Fruit fly (Drosophila melanogaster) whole organism, wandering third instar larva: ENCODE results near the gene CG14543.
A peak's percentile ranks its signal among the peaks of the same experiment; 100 is the strongest.

ENCODE experiments used
- Abd-B ChIP-seq: fragments of >200 bp; optimal IDR thresholded peaks from 2 replicates; lab custom pipeline; 2017; ENCODE audit warnings: missing biosample characterization, missing genetic modification characterization
- CG32264 ChIP-seq: fragments of 200-800 bp; sonication (Bioruptor generic); optimal IDR thresholded peaks from 2 replicates; lab custom pipeline; 2016; ENCODE audit warnings: missing biosample characterization, missing genetic modification characterization
- CG9705 ChIP-seq: fragments of 200-800 bp; sonication (Bioruptor generic); optimal IDR thresholded peaks from 2 replicates; lab custom pipeline; 2018; ENCODE audit warnings: missing biosample characterization, mild to moderate bottlenecking, missing genetic modification characterization
- CrebA ChIP-seq: fragments of 200-800 bp; sonication (Bioruptor generic); optimal IDR thresholded peaks from 2 replicates; lab custom pipeline; 2016; ENCODE audit warnings: missing biosample characterization, mild to moderate bottlenecking, missing genetic modification characterization, borderline replicate concordance
- Dfd ChIP-seq: fragments of >200 bp; optimal IDR thresholded peaks from 2 replicates; lab custom pipeline; 2017; ENCODE audit warnings: missing biosample characterization, missing genetic modification characterization
- Dif ChIP-seq: fragments of 200-275, 200-300 bp; sonication (Bioruptor generic); optimal IDR thresholded peaks from 2 replicates; lab custom pipeline; 2018; ENCODE audit warnings: missing biosample characterization, missing genetic modification characterization; ENCODE audit not compliant: partially characterized antibody
- GATAd ChIP-seq: sonication (Bioruptor generic); optimal IDR thresholded peaks from 2 replicates; lab custom pipeline; 2016; ENCODE audit warnings: missing biosample characterization, missing genetic modification characterization
- HLH106 ChIP-seq: fragments of 200-800 bp; optimal IDR thresholded peaks from 3 replicates; lab custom pipeline; 2019; ENCODE audit warnings: missing biosample characterization, mild to moderate bottlenecking, missing genetic modification characterization, moderate library complexity
- Hnf4 ChIP-seq: fragments of 200-800 bp; sonication (Bioruptor generic); optimal IDR thresholded peaks from 2 replicates; lab custom pipeline; 2016; ENCODE audit warnings: missing biosample characterization, mild to moderate bottlenecking, missing genetic modification characterization
- Hr78 ChIP-seq: fragments of >200 bp; optimal IDR thresholded peaks from 2 replicates; lab custom pipeline; 2017; ENCODE audit warnings: missing biosample characterization, missing genetic modification characterization
- Hr83 ChIP-seq: fragments of 200-300 bp; sonication (Bioruptor generic); optimal IDR thresholded peaks from 2 replicates; lab custom pipeline; 2016; ENCODE audit warnings: missing biosample characterization, mild to moderate bottlenecking, missing genetic modification characterization, moderate library complexity; ENCODE audit not compliant: poor library complexity, severe bottlenecking
- Jra ChIP-seq: sonication (Bioruptor generic); optimal IDR thresholded peaks from 2 replicates; lab custom pipeline; 2016; ENCODE audit warnings: missing biosample characterization, missing genetic modification characterization
- Mio ChIP-seq: sonication (Bioruptor generic); optimal IDR thresholded peaks from 2 replicates; lab custom pipeline; 2016; ENCODE audit warnings: missing biosample characterization, missing genetic modification characterization
- Myc ChIP-seq: fragments of >200 bp; optimal IDR thresholded peaks from 2 replicates; lab custom pipeline; 2017
- N ChIP-seq: fragments of >200 bp; optimal IDR thresholded peaks from 2 replicates; lab custom pipeline; 2018; ENCODE audit warnings: missing biosample characterization, missing external identifiers, missing genetic modification characterization
- OdsH ChIP-seq: fragments of 200-800 bp; sonication (Bioruptor generic); optimal IDR thresholded peaks from 2 replicates; lab custom pipeline; 2016; ENCODE audit warnings: missing biosample characterization, mild to moderate bottlenecking, missing genetic modification characterization
- Rel ChIP-seq, 2 experiments: fragments of 200-800 bp; sonication (Bioruptor generic) in 1 of 2; optimal IDR thresholded peaks; 2 replicates in 1 of 2; 3 replicates in 1 of 2; lab custom pipeline; 2016 to 2019; ENCODE audit warnings: mild to moderate bottlenecking in 2 of 2, missing biosample characterization in 2 of 2, missing genetic modification characterization in 2 of 2, moderate library complexity in 1 of 2
- Sp1 ChIP-seq: fragments of 200-800 bp; sonication (Bioruptor generic); optimal IDR thresholded peaks from 3 replicates; lab custom pipeline; 2019; ENCODE audit warnings: missing biosample characterization, mild to moderate bottlenecking, missing genetic modification characterization, moderate library complexity
- Vsx2 ChIP-seq: fragments of 200-300, 225-300 bp; sonication (Bioruptor generic); optimal IDR thresholded peaks from 2 replicates; lab custom pipeline; 2018; ENCODE audit warnings: missing biosample characterization, missing genetic modification characterization; ENCODE audit not compliant: partially characterized antibody
- br ChIP-seq: fragments of 200-800 bp; sonication (Bioruptor generic); optimal IDR thresholded peaks from 2 replicates; lab custom pipeline; 2016; ENCODE audit warnings: missing biosample characterization, missing genetic modification characterization
- brk ChIP-seq: fragments of 200-800 bp; sonication (Bioruptor generic); optimal IDR thresholded peaks from 2 replicates; lab custom pipeline; 2016; ENCODE audit warnings: missing biosample characterization, mild to moderate bottlenecking, missing genetic modification characterization
- dl ChIP-seq, 2 experiments: fragments of 175-275, 200-275 bp in 1 of 2; fragments of 200-275 bp in 1 of 2; sonication (Bioruptor generic); optimal IDR thresholded peaks; lab custom pipeline; 2018; ENCODE audit warnings: mild to moderate bottlenecking in 2 of 2, missing biosample characterization in 2 of 2, missing genetic modification characterization in 2 of 2, moderate library complexity in 2 of 2; ENCODE audit not compliant: partially characterized antibody in 2 of 2, insufficient read depth in 1 of 2
- dmrt93B ChIP-seq: fragments of 200-800 bp; sonication (Bioruptor generic); optimal IDR thresholded peaks from 2 replicates; lab custom pipeline; 2018; ENCODE audit warnings: missing biosample characterization, mild to moderate bottlenecking, missing genetic modification characterization
- dsf ChIP-seq: sonication (Bioruptor generic); optimal IDR thresholded peaks from 2 replicates; lab custom pipeline; 2016; ENCODE audit warnings: missing biosample characterization, missing genetic modification characterization, borderline replicate concordance
- ey ChIP-seq: fragments of 200-800 bp; sonication (Bioruptor generic); optimal IDR thresholded peaks from 2 replicates; lab custom pipeline; 2016; ENCODE audit warnings: missing biosample characterization, missing genetic modification characterization
- foxo ChIP-seq, 2 experiments: fragments of 200-800 bp; sonication (Bioruptor generic); optimal IDR thresholded peaks; 2 replicates in 1 of 2; 3 replicates in 1 of 2; lab custom pipeline; 2016 to 2017; ENCODE audit warnings: missing biosample characterization in 2 of 2, missing genetic modification characterization in 2 of 2
- fru ChIP-seq: fragments of 200-800 bp; sonication (Bioruptor generic); optimal IDR thresholded peaks from 3 replicates; lab custom pipeline; 2016; ENCODE audit warnings: missing biosample characterization, mild to moderate bottlenecking, missing genetic modification characterization
- h ChIP-seq: fragments of 200-800 bp; sonication (Bioruptor generic); optimal IDR thresholded peaks from 3 replicates; lab custom pipeline; 2016; ENCODE audit warnings: missing biosample characterization, mild to moderate bottlenecking, missing genetic modification characterization
- jim ChIP-seq: fragments of 175-275, 200-325 bp; sonication (Bioruptor generic); optimal IDR thresholded peaks from 2 replicates; lab custom pipeline; 2016; ENCODE audit warnings: missing biosample characterization, mild to moderate bottlenecking, missing genetic modification characterization
- lola ChIP-seq: fragments of >200 bp; optimal IDR thresholded peaks from 2 replicates; lab custom pipeline; 2017; ENCODE audit warnings: missing biosample characterization, missing genetic modification characterization
- pan ChIP-seq: fragments of >200 bp; optimal IDR thresholded peaks from 2 replicates; lab custom pipeline; 2017
- psq ChIP-seq: fragments of 200-800 bp; sonication (Bioruptor generic); optimal IDR thresholded peaks from 3 replicates; lab custom pipeline; 2017; ENCODE audit warnings: missing biosample characterization, mild to moderate bottlenecking, missing genetic modification characterization, moderate library complexity
- rgr ChIP-seq: fragments of 200-800 bp; sonication (Bioruptor generic); optimal IDR thresholded peaks from 3 replicates; lab custom pipeline; 2016; ENCODE audit warnings: missing biosample characterization, mild to moderate bottlenecking, missing genetic modification characterization
- sage ChIP-seq: fragments of 200-800 bp; sonication (Bioruptor generic); optimal IDR thresholded peaks from 2 replicates; lab custom pipeline; 2016; ENCODE audit warnings: missing biosample characterization, mild to moderate bottlenecking, missing genetic modification characterization
- sv ChIP-seq: fragments of 200-800 bp; sonication (Bioruptor generic); optimal IDR thresholded peaks from 3 replicates; lab custom pipeline; 2016; ENCODE audit warnings: missing biosample characterization, missing genetic modification characterization
- tai ChIP-seq: sonication (Bioruptor generic); optimal IDR thresholded peaks from 2 replicates; lab custom pipeline; 2016; ENCODE audit warnings: missing biosample characterization, missing genetic modification characterization
- usp ChIP-seq: fragments of >200 bp; optimal IDR thresholded peaks from 2 replicates; lab custom pipeline; 2017; ENCODE audit warnings: missing biosample characterization, missing genetic modification characterization
- woc ChIP-seq: sonication (Bioruptor generic); optimal IDR thresholded peaks from 2 replicates; lab custom pipeline; 2016; ENCODE audit warnings: missing biosample characterization, mild to moderate bottlenecking, missing genetic modification characterization

The CG14543 gene

DNA sequence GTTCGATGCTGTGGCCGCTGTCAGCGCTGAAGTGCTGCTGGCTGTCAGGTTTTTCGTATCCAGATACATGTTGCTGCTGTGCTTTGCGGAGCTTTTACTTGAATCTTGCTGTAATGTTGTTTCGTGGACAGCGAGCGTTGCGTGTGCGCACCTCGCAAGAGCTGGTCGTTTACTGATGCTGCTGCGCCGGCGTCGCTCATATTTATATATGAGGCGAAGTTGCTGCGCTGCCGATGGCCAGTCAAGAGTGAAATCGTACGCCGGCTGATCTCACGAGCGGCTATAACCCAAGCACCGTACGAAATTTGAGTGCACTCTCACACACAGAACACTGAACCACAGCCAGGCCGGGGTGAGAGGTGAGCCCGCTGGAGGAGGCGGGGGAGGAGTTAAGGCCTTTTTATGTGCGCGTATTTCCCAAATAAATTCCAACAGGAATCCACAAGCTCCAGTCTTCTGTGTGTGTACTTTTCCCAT is 39.1 kb upstream of the CG14543 start:
- TF ChIP-seq Hr83 (GFP tag; lab: Kevin White, UChicago) (peak; percentile 42), Abd-B (no peak), lola (GFP tag; lab: Kevin White, UChicago) (no peak), woc (GFP tag; lab: Kevin White, UChicago) (no peak), Rel (GFP tag; optimal IDR thresholded peaks at IDR 0.05; lab: Kevin White, UChicago) (no peak), Rel (tag; optimal IDR thresholded peaks at IDR 0.05; lab: Kevin White, UChicago) (peak; percentile 51)

DNA sequence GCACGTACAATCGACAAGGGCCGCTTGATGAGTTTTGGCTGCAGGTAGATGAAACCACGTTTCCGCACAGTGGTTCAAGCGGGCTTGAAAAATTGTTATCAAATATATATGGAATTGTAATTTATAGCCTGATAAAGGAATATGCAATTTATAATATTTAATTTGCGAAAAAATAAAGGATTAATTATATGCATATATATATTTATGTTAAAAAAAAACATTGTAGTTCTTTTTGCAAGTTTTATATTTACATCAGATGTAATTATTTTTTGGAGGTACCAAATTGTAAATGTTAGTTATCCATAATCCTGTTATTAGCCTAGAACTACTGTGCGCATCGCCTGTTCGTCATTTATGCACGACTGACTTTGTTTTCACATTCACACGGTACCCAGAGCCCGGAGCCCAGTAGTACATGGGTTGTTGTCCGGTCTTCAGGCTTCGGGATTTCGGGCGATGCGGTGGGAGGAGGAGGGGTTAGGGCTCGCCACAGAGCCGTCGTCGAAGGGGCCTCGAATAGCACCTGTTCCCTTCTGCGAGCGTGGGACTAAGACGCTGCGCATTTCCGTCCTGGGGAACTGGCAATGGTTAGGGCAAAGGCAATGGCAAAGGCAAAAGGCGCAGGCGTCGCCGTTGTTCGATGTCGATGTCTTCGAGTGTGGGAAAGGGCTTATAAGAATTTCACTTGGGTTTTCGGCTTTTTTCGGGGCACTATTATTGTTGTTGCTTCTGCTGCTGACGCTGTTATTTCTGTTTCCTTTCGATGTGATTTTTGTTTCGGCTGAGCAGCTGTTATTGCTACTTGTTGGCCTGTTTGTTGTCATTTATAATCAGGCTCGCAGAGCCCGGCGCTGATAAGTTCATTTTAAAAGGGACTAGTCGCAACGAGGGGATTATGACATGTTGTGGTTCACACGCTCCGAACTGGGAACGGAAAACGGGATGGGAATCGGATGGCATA is 38.4 kb upstream of the CG14543 start:
- TF ChIP-seq lola (GFP tag; lab: Kevin White, UChicago): no peak
- TF ChIP-seq woc (GFP tag; lab: Kevin White, UChicago): peak; percentile 91
- no peak for TF ChIP-seq pan (lab: Kevin White, UChicago)
- peak; percentile 74 for TF ChIP-seq br (GFP tag; lab: Kevin White, UChicago)
- TF ChIP-seq Abd-B: no peak
- TF ChIP-seq OdsH (GFP tag; lab: Kevin White, UChicago): peak; percentile 93
- TF ChIP-seq dmrt93B (GFP tag; lab: Kevin White, UChicago): peak; percentile 92
- TF ChIP-seq Vsx2: peak; percentile 17
- peak; percentile 52 for TF ChIP-seq dsf
- TF ChIP-seq rgr (GFP tag; lab: Kevin White, UChicago): peak; percentile 87
- peak; percentile 77 for TF ChIP-seq Hnf4 (GFP tag; lab: Kevin White, UChicago)
- peak; percentile 96 for TF ChIP-seq Hr83 (GFP tag; lab: Kevin White, UChicago)
- TF ChIP-seq jim: peak; percentile 49
- TF ChIP-seq Dif (GFP tag; lab: Kevin White, UChicago): peak; percentile 2
- peak; percentile 58 for TF ChIP-seq Jra (GFP tag; lab: Kevin White, UChicago)
- TF ChIP-seq foxo (GFP tag; optimal IDR thresholded peaks at IDR 0.05; lab: Kevin White, UChicago): peak in 1 of 2 experiments; percentile 93
- peak; percentile 84 for TF ChIP-seq h (GFP tag; lab: Kevin White, UChicago)
- no peak for TF ChIP-seq CrebA
- peak; percentile 75 for TF ChIP-seq Rel (GFP tag; optimal IDR thresholded peaks at IDR 0.05; lab: Kevin White, UChicago)
- peak; percentile 53 for TF ChIP-seq Rel (tag; optimal IDR thresholded peaks at IDR 0.05; lab: Kevin White, UChicago)
- no peak for TF ChIP-seq Hr78 (GFP tag; lab: Kevin White, UChicago)
- TF ChIP-seq Mio: no peak
- peak; percentile 90 for TF ChIP-seq CG9705 (GFP tag; lab: Kevin White, UChicago)
- TF ChIP-seq dl (GFP tag; optimal IDR thresholded peaks at IDR 0.05; lab: Kevin White, UChicago; ENCODE audit: insufficient read depth in 1 of 2, partially characterized antibody in 2 of 2): no peak
- TF ChIP-seq GATAd (GFP tag; lab: Kevin White, UChicago): no peak
- no peak for TF ChIP-seq usp (GFP tag; lab: Kevin White, UChicago)
- TF ChIP-seq sage (GFP tag; lab: Kevin White, UChicago): peak; percentile 36
- peak; percentile 79 for TF ChIP-seq brk
- peak; percentile 63 for TF ChIP-seq ey (GFP tag; lab: Kevin White, UChicago)
- TF ChIP-seq Myc: no peak
- peak; percentile 83 for TF ChIP-seq Dfd (GFP tag; lab: Kevin White, UChicago)
- TF ChIP-seq HLH106 (tag; lab: Kevin White, UChicago): peak; percentile 94
- peak; percentile 76 for TF ChIP-seq tai (GFP tag; lab: Kevin White, UChicago)
- peak; percentile 98 for TF ChIP-seq Sp1 (GFP tag; lab: Kevin White, UChicago)
- no peak for TF ChIP-seq CG32264 (GFP tag; lab: Kevin White, UChicago)
- TF ChIP-seq N (GFP tag; lab: Kevin White, UChicago): no peak
- TF ChIP-seq fru (GFP tag; lab: Kevin White, UChicago): peak; percentile 90
- peak; percentile 95 for TF ChIP-seq psq (GFP tag; lab: Kevin White, UChicago)
- TF ChIP-seq sv: peak; percentile 41
